Worm (Caenorhabditis elegans) whole organism, L2 larva: ENCODE results near the gene srz-101.

Source experiments
- R02D3.7 ChIP-seq: fragments of 150-350 bp; optimal IDR thresholded peaks from 2 replicates; lab custom pipeline; 2014; ENCODE audit warnings: missing biosample characterization, missing genetic modification characterization
- alr-1 ChIP-seq: fragments of 150-350 bp; optimal IDR thresholded peaks from 2 replicates; lab custom pipeline; 2014; ENCODE audit warnings: missing biosample characterization, missing genetic modification characterization
- aly-2 ChIP-seq: fragments of 150-350 bp; optimal IDR thresholded peaks from 2 replicates; lab custom pipeline; 2014; ENCODE audit warnings: missing biosample characterization, missing genetic modification characterization
- ama-1 ChIP-seq: fragments of 150-350 bp; optimal IDR thresholded peaks from 2 replicates; lab custom pipeline; 2018; ENCODE audit warnings: inconsistent platforms
- blmp-1 ChIP-seq: sonication (generic microtip); optimal IDR thresholded peaks from 2 replicates; lab custom pipeline; 2017; ENCODE audit warnings: missing genetic modification characterization, mild to moderate bottlenecking, missing compliant biosample characterization, antibody characterized with exemption, moderate library complexity; ENCODE audit not compliant: insufficient read depth
- ceh-82 ChIP-seq: fragments of 150-350 bp; optimal IDR thresholded peaks from 2 replicates; lab custom pipeline; 2014; ENCODE audit warnings: missing biosample characterization, missing genetic modification characterization
- dmd-4 ChIP-seq: sonication (generic microtip); optimal IDR thresholded peaks from 2 replicates; lab custom pipeline; 2017; ENCODE audit warnings: missing biosample characterization, missing genetic modification characterization
- egl-27 ChIP-seq: sonication (generic microtip); optimal IDR thresholded peaks from 3 replicates; lab custom pipeline; 2017; ENCODE audit warnings: missing biosample characterization, missing genetic modification reagents, missing genetic modification characterization
- elt-1 ChIP-seq: fragments of 150-350 bp; optimal IDR thresholded peaks from 2 replicates; lab custom pipeline; 2014; ENCODE audit warnings: missing biosample characterization, missing genetic modification characterization
- elt-3 ChIP-seq: sonication (generic microtip); optimal IDR thresholded peaks from 2 replicates; lab custom pipeline; 2017; ENCODE audit warnings: missing biosample characterization, missing genetic modification characterization
- fos-1 ChIP-seq: fragments of 150-350 bp; optimal IDR thresholded peaks from 2 replicates; lab custom pipeline; 2014; ENCODE audit warnings: missing biosample characterization, missing genetic modification characterization
- gmeb-1 ChIP-seq: fragments of 150-350 bp; optimal IDR thresholded peaks from 2 replicates; lab custom pipeline; 2014; ENCODE audit warnings: missing biosample characterization, missing genetic modification characterization
- lin-11 ChIP-seq: fragments of 150-350 bp; sonication (generic microtip); optimal IDR thresholded peaks from 2 replicates; lab custom pipeline; 2014; ENCODE audit warnings: missing biosample characterization, missing genetic modification characterization, inconsistent platforms, mixed read lengths
- lin-13 ChIP-seq: fragments of 150-350 bp; optimal IDR thresholded peaks from 2 replicates; lab custom pipeline; 2014; ENCODE audit warnings: missing biosample characterization, missing genetic modification reagents, missing genetic modification characterization
- lin-39 ChIP-seq: fragments of 150-350 bp; optimal IDR thresholded peaks from 2 replicates; lab custom pipeline; 2014; ENCODE audit warnings: missing biosample characterization, missing genetic modification reagents, missing genetic modification characterization
- lsy-2 ChIP-seq, 2 experiments: fragments of 150-350 bp in 1 of 2; sonication (generic microtip) in 1 of 2; optimal IDR thresholded peaks; 2 replicates each; lab custom pipeline; 2014 to 2017; ENCODE audit warnings: missing biosample characterization in 2 of 2, missing genetic modification characterization in 2 of 2
- mab-5 ChIP-seq: fragments of 150-350 bp; optimal IDR thresholded peaks from 2 replicates; lab custom pipeline; 2014; ENCODE audit warnings: missing biosample characterization, missing genetic modification characterization
- mbf-1 ChIP-seq: sonication (generic microtip); optimal IDR thresholded peaks from 2 replicates; lab custom pipeline; 2017; ENCODE audit warnings: missing biosample characterization, missing genetic modification characterization
- mdl-1 ChIP-seq, 2 experiments: fragments of 150-350 bp in 1 of 2; sonication (generic microtip) in 1 of 2; optimal IDR thresholded peaks; 2 replicates each; lab custom pipeline; 2017; ENCODE audit warnings: missing biosample characterization in 2 of 2, missing genetic modification characterization in 2 of 2
- nhr-11 ChIP-seq: fragments of 150-350 bp; optimal IDR thresholded peaks from 2 replicates; lab custom pipeline; 2014; ENCODE audit warnings: missing biosample characterization, missing genetic modification characterization
- nhr-12 ChIP-seq: fragments of 150-350 bp; optimal IDR thresholded peaks from 2 replicates; lab custom pipeline; 2014; ENCODE audit warnings: missing biosample characterization, missing genetic modification characterization
- nhr-21 ChIP-seq: fragments of 150-350 bp; optimal IDR thresholded peaks from 2 replicates; lab custom pipeline; 2014; ENCODE audit warnings: missing biosample characterization, missing genetic modification characterization
- nhr-23 ChIP-seq: fragments of 150-350 bp; optimal IDR thresholded peaks from 2 replicates; lab custom pipeline; 2014; ENCODE audit warnings: missing biosample characterization, missing genetic modification reagents, missing genetic modification characterization
- nhr-237 ChIP-seq: fragments of 150-350 bp; optimal IDR thresholded peaks from 2 replicates; lab custom pipeline; 2014; ENCODE audit warnings: missing biosample characterization, missing genetic modification characterization
- nhr-25 ChIP-seq: fragments of 150-350 bp; sonication (generic microtip); optimal IDR thresholded peaks from 3 replicates; lab custom pipeline; 2014; ENCODE audit warnings: missing biosample characterization, missing genetic modification characterization
- nhr-6 ChIP-seq: fragments of 150-350 bp; optimal IDR thresholded peaks from 2 replicates; lab custom pipeline; 2014; ENCODE audit warnings: missing biosample characterization, missing genetic modification characterization
- peb-1 ChIP-seq: fragments of 150-350 bp; optimal IDR thresholded peaks from 2 replicates; lab custom pipeline; 2014; ENCODE audit warnings: missing biosample characterization, missing genetic modification characterization
- sma-3 ChIP-seq: sonication (generic microtip); optimal IDR thresholded peaks from 2 replicates; lab custom pipeline; 2016; ENCODE audit warnings: missing genetic modification reagents, missing genetic modification characterization, missing compliant biosample characterization
- unc-55 ChIP-seq: fragments of 150-350 bp; sonication (generic microtip); optimal IDR thresholded peaks from 3 replicates; lab custom pipeline; 2014; ENCODE audit warnings: missing biosample characterization, missing genetic modification reagents, missing genetic modification characterization
- unc-62 ChIP-seq: fragments of 150-350 bp; optimal IDR thresholded peaks from 2 replicates; lab custom pipeline; 2014; ENCODE audit warnings: missing biosample characterization, missing genetic modification reagents, missing genetic modification characterization
- ztf-11 ChIP-seq: sonication (generic microtip); optimal IDR thresholded peaks from 2 replicates; lab custom pipeline; 2017; ENCODE audit warnings: missing biosample characterization, missing genetic modification characterization
- ztf-4 ChIP-seq: fragments of 150-350 bp; optimal IDR thresholded peaks from 2 replicates; lab custom pipeline; 2014; ENCODE audit warnings: missing biosample characterization, missing genetic modification characterization

srz-101 gene

DNA sequence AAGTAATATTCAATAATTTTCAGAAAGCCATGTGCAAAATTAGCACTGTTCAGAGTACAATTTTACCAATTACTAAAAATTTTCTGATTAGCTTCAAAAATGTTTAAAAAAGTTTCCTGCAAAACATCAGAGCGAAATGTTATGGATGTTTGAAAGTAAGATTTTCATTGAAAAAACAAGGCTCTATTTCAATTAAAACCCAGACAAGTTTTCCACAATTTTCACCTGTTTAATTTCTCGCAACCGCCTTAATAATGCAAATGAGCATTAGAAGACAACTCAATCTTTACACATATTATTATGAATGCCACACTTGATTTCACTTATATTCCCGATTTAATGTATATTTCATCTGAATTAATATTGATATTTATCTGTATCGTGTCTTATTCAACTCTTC, at the start of gene srz-101:
srz-101 (plus strand) TSS at position 301 of the 400 bp plus-strand sequence.
- TF ChIP-seq lin-13 (GFP tag; lab: Kevin White, UChicago) (no peak), unc-62 (GFP tag; lab: Kevin White, UChicago) (no peak), ztf-4 (tag; lab: Kevin White, UChicago) (no peak), nhr-11 (tag; lab: Kevin White, UChicago) (no peak), alr-1 (tag; lab: Kevin White, UChicago) (no peak), nhr-21 (no peak), lin-39 (tag; lab: Kevin White, UChicago) (no peak), elt-3 (no peak), gmeb-1 (tag; lab: Kevin White, UChicago) (no peak), R02D3.7 (tag; lab: Kevin White, UChicago) (no peak), fos-1 (no peak), nhr-25 (tag; lab: Kevin White, UChicago) (no peak), nhr-12 (tag; lab: Kevin White, UChicago) (no peak), mbf-1 (tag; lab: Kevin White, UChicago) (no peak), ama-1 (no peak), nhr-6 (tag; lab: Kevin White, UChicago) (no peak), sma-3 (GFP tag; lab: Kevin White, UChicago) (no peak)

DNA sequence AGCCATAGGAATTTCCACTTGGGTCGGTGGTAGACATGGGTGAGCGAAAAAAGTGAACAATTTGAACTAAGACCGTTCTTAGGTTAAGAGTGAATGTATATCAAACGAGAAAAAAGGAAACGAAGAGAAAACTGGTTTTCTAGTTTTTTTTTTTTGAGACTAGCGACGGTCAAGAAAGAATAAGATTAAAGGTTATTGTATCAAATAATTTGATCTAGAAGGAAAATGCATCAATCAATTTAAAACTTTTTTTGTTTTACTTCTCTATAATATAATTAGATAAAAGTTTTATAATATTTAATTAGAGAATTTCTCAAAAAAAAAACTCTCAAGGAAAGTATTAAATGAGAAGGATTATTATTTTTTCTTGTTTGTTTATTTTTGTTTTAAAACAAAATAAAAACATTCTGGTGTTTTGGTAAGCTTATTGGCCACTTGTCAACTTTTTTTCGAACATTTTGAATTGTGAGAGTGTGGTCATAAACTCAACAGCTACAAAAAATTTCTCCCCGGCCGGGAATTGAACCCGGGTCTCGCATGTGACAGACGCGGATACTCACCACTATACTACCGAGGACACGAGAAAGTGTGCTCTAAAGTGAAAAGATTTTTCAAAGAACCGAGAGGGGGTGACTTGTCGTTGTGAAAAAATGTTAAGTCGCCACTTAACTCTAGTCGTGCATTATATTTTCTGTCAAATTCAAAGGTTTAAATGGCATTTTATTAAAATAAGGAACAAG, 49.3 kb upstream of the srz-101 start, which contains the start of gene W06G6.17:
W06G6.17 (minus strand) TSS at position 51 of the 740 bp plus-strand sequence.
- no peak for TF ChIP-seq aly-2
- TF ChIP-seq gmeb-1 (tag; lab: Kevin White, UChicago): no peak
- TF ChIP-seq ztf-4 (tag; lab: Kevin White, UChicago): no peak
- TF ChIP-seq mab-5: no peak
- no peak for TF ChIP-seq mdl-1 (tag; optimal IDR thresholded peaks at IDR 0.05; lab: Kevin White, UChicago)
- no peak for TF ChIP-seq dmd-4 (tag; lab: Kevin White, UChicago)

DNA sequence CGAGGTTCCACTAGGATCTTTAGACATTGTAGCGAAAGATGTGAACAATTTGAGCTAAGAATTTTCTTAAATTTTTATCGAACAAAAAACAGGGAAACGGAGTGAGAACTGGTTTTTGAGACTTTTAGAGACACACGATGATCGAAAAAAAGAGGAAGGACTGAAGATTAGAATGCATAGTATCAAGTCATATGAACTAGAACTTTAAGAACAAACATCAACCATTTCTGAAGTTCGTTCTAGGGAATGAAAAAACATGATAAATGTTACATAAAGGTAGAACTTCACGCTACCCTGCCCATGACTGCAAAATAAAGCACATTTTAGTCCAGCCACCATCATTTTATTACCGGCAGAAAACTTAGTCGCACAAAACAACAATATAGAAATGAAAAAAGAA, 48.3 kb upstream of the srz-101 start, which contains the start of gene W06G6.9:
W06G6.9 (minus strand) TSS at position 101 of the 400 bp plus-strand sequence.
- TF ChIP-seq unc-55 (GFP tag; lab: Kevin White, UChicago) (no peak), sma-3 (GFP tag; lab: Kevin White, UChicago) (no peak), blmp-1 (tag; lab: Kevin White, UChicago) (no peak), egl-27 (tag; lab: Kevin White, UChicago) (no peak), elt-1 (tag; lab: Kevin White, UChicago) (no peak), ztf-11 (tag; lab: Kevin White, UChicago) (no peak), ztf-4 (tag; lab: Kevin White, UChicago) (no peak), lsy-2 (tag; optimal IDR thresholded peaks at IDR 0.05; lab: Kevin White, UChicago) (no peak), lin-11 (no peak)
- TF ChIP-seq, all 48 proteins: peak for 0

DNA sequence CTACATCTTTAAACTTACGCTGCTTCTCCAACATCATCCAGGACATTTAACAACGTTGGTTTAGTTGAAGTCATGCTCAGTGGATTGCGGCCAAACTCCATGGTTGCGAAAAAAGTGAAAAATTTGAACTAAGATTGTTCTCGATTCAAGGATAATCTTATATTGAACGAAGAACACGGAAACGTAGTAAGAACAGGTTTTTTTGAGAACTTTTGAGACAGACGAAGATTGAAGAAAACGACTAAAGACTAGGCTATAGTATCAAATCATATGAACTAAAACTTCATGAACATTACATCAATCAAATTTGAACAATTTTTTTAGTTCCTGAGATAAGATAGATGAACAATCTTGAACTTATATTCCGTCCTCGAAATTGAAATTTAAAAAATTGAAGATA, 47.5 kb upstream of the srz-101 start, which contains the start of gene W06G6.10:
W06G6.10 (minus strand) TSS at position 101 of the 400 bp plus-strand sequence.
- no peak for TF ChIP-seq nhr-23 (tag; lab: Kevin White, UChicago)
- TF ChIP-seq unc-55 (GFP tag; lab: Kevin White, UChicago): no peak
- no peak for TF ChIP-seq lin-11
- TF ChIP-seq mdl-1 (tag; optimal IDR thresholded peaks at IDR 0.05; lab: Kevin White, UChicago): no peak
- TF ChIP-seq nhr-11 (tag; lab: Kevin White, UChicago): no peak
- no peak for TF ChIP-seq peb-1 (tag; lab: Kevin White, UChicago)
- TF ChIP-seq ceh-82 (tag; lab: Kevin White, UChicago): no peak
- no peak for TF ChIP-seq unc-62 (GFP tag; lab: Kevin White, UChicago)
- TF ChIP-seq fos-1: no peak
- TF ChIP-seq aly-2: no peak
- no peak for TF ChIP-seq nhr-237 (tag; lab: Kevin White, UChicago)
- TF ChIP-seq alr-1 (tag; lab: Kevin White, UChicago): no peak
